Worm (Caenorhabditis elegans): ENCODE measurements around the gene F13A2.4.

F13A2.4 gene

ce11 chrV:4396257-4396656 is 3.8 kb downstream of the F13A2.4 start, which contains the start of gene F13A2.3 (continued):
- TF ChIP-seq F37D6.2 (tag; optimal IDR thresholded peaks at IDR 0.05) (no peak), ceh-32 (tag; optimal IDR thresholded peaks at IDR 0.05; ENCODE audit: poor library complexity) (no peak), nhr-237 (tag; optimal IDR thresholded peaks at IDR 0.05) (no peak), aly-2 (tag; optimal IDR thresholded peaks at IDR 0.05) (no peak), duxl-1 (tag; optimal IDR thresholded peaks at IDR 0.05; ENCODE audit: poor library complexity) (no peak)

ce11 chrV:4387916-4388315 is 12.1 kb downstream of the F13A2.4 start:
- no peak for TF ChIP-seq gei-8 (GFP tag; optimal IDR thresholded peaks at IDR 0.05)
- TF ChIP-seq rbr-2 (tag; optimal IDR thresholded peaks at IDR 0.05), result no peak
- TF ChIP-seq F26F4.8 (GFP tag; conservative IDR thresholded peaks at IDR 0.05), result no peak
- TF ChIP-seq Y105C5A.15 (GFP tag; IDR thresholded peaks at IDR 0.05), result no peak
- no peak for TF ChIP-seq daf-19 (GFP tag; conservative IDR thresholded peaks at IDR 0.05)
- no peak for TF ChIP-seq Y48G9A.11 (GFP tag; IDR thresholded peaks at IDR 0.05)
- TF ChIP-seq ceh-44 (GFP tag; IDR thresholded peaks at IDR 0.05), result no peak
- no peak for TF ChIP-seq lin-39 (tag; optimal IDR thresholded peaks at IDR 0.05)
- no peak for TF ChIP-seq hif-1 (tag; optimal IDR thresholded peaks at IDR 0.05)
- no peak for TF ChIP-seq zfp-2 (tag; optimal IDR thresholded peaks at IDR 0.05)
- TF ChIP-seq hlh-11 (tag; optimal IDR thresholded peaks at IDR 0.05), result no peak
- TF ChIP-seq arid-1 (GFP tag; conservative IDR thresholded peaks at IDR 0.05), result no peak
- no peak for TF ChIP-seq tra-1 (GFP tag; IDR thresholded peaks at IDR 0.05)
- no peak for TF ChIP-seq snpc-1.2 (GFP tag; IDR thresholded peaks at IDR 0.05)

ce11 chrV:4387402-4387801 is 12.6 kb downstream of the F13A2.4 start, which contains the start of gene F13A2.9:
Gene F13A2.9 (minus strand): TSS chrV:4387502.
- TF ChIP-seq nhr-111 (GFP tag; optimal IDR thresholded peaks at IDR 0.05), result no peak
- TF ChIP-seq Y75B8A.6 (GFP tag; IDR thresholded peaks at IDR 0.05), result no peak
- TF ChIP-seq madf-9 (GFP tag; conservative IDR thresholded peaks at IDR 0.05), result no peak
- no peak for TF ChIP-seq aly-2 (tag; optimal IDR thresholded peaks at IDR 0.05)
- TF ChIP-seq ceh-62 (tag; optimal IDR thresholded peaks at IDR 0.05), result no peak
- TF ChIP-seq nhr-25 (tag; optimal IDR thresholded peaks at IDR 0.05; ENCODE audit: borderline replicate concordance, insufficient read depth), result no peak
- TF ChIP-seq R02D3.7 (tag; optimal IDR thresholded peaks at IDR 0.05), result no peak
- no peak for TF ChIP-seq unc-130 (GFP tag; optimal IDR thresholded peaks at IDR 0.05)
- TF ChIP-seq zip-2 (tag; optimal IDR thresholded peaks at IDR 0.05), result no peak
- no peak for TF ChIP-seq daf-8 (GFP tag; IDR thresholded peaks at IDR 0.05)
- TF ChIP-seq F10B5.3 (tag; optimal IDR thresholded peaks at IDR 0.05), result no peak
- TF ChIP-seq php-3 (GFP tag; IDR thresholded peaks at IDR 0.05), result no peak
- no peak for TF ChIP-seq Y5F2A.4 (GFP tag; optimal IDR thresholded peaks at IDR 0.05)
- TF ChIP-seq ceh-44 (GFP tag; IDR thresholded peaks at IDR 0.05), result no peak
- TF ChIP-seq hlh-30 (tag; optimal IDR thresholded peaks at IDR 0.05; ENCODE audit: insufficient read depth), result no peak
- TF ChIP-seq gei-8 (GFP tag; optimal IDR thresholded peaks at IDR 0.05), result no peak
- no peak for TF ChIP-seq F37D6.2 (tag; optimal IDR thresholded peaks at IDR 0.05)
- TF ChIP-seq nhr-48 (tag; optimal IDR thresholded peaks at IDR 0.05), result no peak
- no peak for TF ChIP-seq nhr-76 (tag; optimal IDR thresholded peaks at IDR 0.05)

DNA sequence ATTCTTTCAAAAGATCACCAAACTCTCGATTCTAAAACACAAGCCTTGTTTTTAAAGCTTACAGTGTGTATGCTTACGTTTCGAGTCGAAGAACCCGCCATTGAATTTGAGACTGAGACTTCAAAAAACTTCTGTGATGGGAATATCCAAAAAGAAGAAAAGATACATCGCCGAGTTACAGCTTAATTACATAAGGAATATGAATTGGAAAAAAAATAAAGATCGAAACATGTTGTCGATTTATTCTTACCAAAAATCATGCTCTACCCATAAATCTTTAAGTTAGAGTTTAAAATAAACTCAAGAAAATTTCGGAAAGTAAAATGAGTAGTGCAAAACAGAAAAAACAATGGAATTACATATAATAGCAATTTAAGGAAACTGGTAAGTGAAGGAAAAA is 13.8 kb downstream of the F13A2.4 start, which contains the start of gene F13A2.10:
Gene F13A2.10 (minus strand): TSS at position 101 of the 400 bp plus-strand sequence.
- TF ChIP-seq zfp-3 (GFP tag; conservative IDR thresholded peaks at IDR 0.05) (no peak), mep-1 (tag; optimal IDR thresholded peaks at IDR 0.05) (no peak), nhr-25 (tag; optimal IDR thresholded peaks at IDR 0.05; ENCODE audit: borderline replicate concordance, insufficient read depth) (no peak), attf-4 (tag; optimal IDR thresholded peaks at IDR 0.05) (no peak), ztf-11 (tag; optimal IDR thresholded peaks at IDR 0.05) (no peak), lsy-2 (tag; optimal IDR thresholded peaks at IDR 0.05) (no peak), aha-1 (tag) (peak; percentile 34)
